Worm (Caenorhabditis elegans): ENCODE measurements around the gene F42A9.17.

DNA sequence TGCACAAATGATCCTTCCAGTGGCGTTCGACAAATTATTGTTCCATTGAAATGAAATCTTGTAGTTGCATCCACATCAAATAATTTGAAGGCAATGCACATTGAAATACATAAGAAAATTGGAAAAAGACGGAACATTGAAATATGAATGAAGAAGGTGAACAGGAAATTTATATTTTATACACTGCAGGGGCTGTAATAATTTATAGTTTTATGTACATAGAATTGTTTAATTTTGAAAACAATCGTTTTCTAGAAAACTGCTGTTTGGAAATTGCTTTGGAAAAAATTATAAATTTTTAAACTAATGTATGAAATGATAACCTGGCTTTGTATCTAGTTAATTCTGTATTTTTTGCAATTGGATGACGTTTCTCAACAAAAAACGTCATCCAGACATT lies 16.4 kb downstream of the F42A9.17 start, which contains the start of gene Y59H11AR.3:
- TF ChIP-seq zag-1 (tag; optimal IDR thresholded peaks at IDR 0.05) (no peak), egl-13 (tag; optimal IDR thresholded peaks at IDR 0.05) (no peak), efl-1 (optimal IDR thresholded peaks at IDR 0.05) (no peak), efl-1 (GFP tag; optimal IDR thresholded peaks at IDR 0.05 in 1 of 2) (no peak), nhr-12 (tag; optimal IDR thresholded peaks at IDR 0.05) (no peak), nhr-237 (tag; optimal IDR thresholded peaks at IDR 0.05) (no peak), fkh-10 (GFP tag; optimal IDR thresholded peaks at IDR 0.05) (no peak), mdl-1 (tag; optimal IDR thresholded peaks at IDR 0.05) (no peak)

All from whole organism, L1 larva.